Fruit fly (Drosophila melanogaster): Measurements from ENCODE around the gene CG46435.

The CG46435 gene

DNA sequence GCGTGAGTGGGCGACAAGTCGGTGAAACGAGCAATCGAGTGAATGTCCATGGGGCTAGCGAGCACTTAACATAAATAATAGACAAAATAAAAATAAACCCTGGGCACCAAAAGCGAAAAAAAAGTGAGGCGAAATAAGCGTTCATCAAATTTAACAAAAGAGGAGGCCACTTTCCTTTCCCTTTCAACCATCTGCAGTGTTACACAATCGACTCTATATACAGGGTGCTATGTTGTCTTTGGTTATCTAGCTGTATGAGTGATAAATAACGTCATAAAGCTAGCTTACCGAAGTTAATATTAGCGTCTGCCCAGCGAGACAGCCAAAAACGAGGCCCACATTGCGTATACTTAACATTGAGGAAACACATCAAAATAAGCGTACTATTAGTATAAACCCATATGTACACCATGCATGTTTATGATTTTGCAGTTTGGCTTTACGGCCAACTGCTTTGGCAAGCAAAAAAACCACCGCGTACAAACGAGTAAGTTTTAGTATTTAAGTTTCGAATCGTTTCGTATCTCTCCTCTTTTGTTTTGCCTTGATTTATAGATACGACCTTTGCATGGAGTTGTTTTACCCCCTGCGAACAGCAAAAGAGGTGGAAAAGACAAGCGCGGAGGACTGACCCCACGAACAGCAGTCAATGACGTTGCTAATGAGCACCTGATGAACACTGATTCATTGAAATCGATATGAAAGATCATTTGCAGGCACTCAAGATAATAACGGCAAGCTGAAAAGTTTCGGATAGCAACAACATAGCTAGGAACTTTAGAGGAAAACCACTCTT is 20.2 kb downstream of the CG46435 start:
- TF ChIP-seq kay (GFP tag; ENCODE audit: borderline replicate concordance) = no peak
- TF ChIP-seq CG7101 (tag; optimal IDR thresholded peaks at IDR 0.05) = no peak
- no peak for TF ChIP-seq cnc (optimal IDR thresholded peaks at IDR 0.05)
- TF ChIP-seq CG7045 (GFP tag; optimal IDR thresholded peaks at IDR 0.05) = no peak
- TF ChIP-seq Clk (GFP tag; optimal IDR thresholded peaks at IDR 0.05) = no peak
- no peak for TF ChIP-seq CG5204 (GFP tag; optimal IDR thresholded peaks at IDR 0.05)
- no peak for TF ChIP-seq CG14711 (tag; optimal IDR thresholded peaks at IDR 0.05)
- TF ChIP-seq toe (GFP tag; optimal IDR thresholded peaks at IDR 0.05) = no peak
- no peak for TF ChIP-seq CG33017 (tag; optimal IDR thresholded peaks at IDR 0.05)
- no peak for TF ChIP-seq ovo (GFP tag; optimal IDR thresholded peaks at IDR 0.05)
- TF ChIP-seq pad (GFP tag; optimal IDR thresholded peaks at IDR 0.05) = no peak
- no peak for TF ChIP-seq Hr96 (GFP tag; optimal IDR thresholded peaks at IDR 0.05)

DNA sequence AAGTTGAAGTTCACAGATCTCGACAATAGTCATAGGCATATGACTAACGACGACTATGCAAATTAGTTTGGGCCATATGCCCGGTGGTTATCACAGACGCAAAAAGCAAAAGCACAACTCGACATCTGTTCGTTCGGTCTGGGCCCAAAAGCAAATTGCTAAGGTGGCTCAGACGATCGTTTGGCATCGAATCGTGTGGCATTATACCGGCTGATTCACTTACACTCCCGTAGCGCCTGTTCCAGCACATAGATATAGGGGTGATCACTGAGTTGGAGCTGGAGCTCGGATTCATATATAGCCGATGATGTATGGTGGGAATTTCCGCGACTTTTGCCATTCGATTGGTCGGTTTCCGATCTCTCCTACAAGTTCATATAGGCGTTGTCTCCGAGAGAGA is 21.2 kb downstream of the CG46435 start:
- TF ChIP-seq cic (GFP tag; optimal IDR thresholded peaks at IDR 0.05) = no peak
- no peak for TF ChIP-seq tj (GFP tag; optimal IDR thresholded peaks at IDR 0.05)
- TF ChIP-seq pad (GFP tag; optimal IDR thresholded peaks at IDR 0.05) = no peak
- no peak for TF ChIP-seq CG12768 (GFP tag; optimal IDR thresholded peaks at IDR 0.05)
- TF ChIP-seq Clk (GFP tag; optimal IDR thresholded peaks at IDR 0.05) = no peak
- no peak for TF ChIP-seq kay (GFP tag; ENCODE audit: borderline replicate concordance)
- no peak for TF ChIP-seq CG5204 (GFP tag; optimal IDR thresholded peaks at IDR 0.05)
- TF ChIP-seq CG7101 (tag; optimal IDR thresholded peaks at IDR 0.05) = no peak
- TF ChIP-seq CG33017 (tag; optimal IDR thresholded peaks at IDR 0.05) = no peak
- no peak for TF ChIP-seq CG11617 (GFP tag; optimal IDR thresholded peaks at IDR 0.05)
- no peak for TF ChIP-seq bab1 (GFP tag; optimal IDR thresholded peaks at IDR 0.05)
- no peak for TF ChIP-seq Mnt (GFP tag; optimal IDR thresholded peaks at IDR 0.05)
- TF ChIP-seq ovo (GFP tag; optimal IDR thresholded peaks at IDR 0.05) = no peak
- TF ChIP-seq CG14711 (tag; optimal IDR thresholded peaks at IDR 0.05) = no peak
- no peak for TF ChIP-seq CG7045 (GFP tag; optimal IDR thresholded peaks at IDR 0.05)
- TF ChIP-seq CG1620 (GFP tag; optimal IDR thresholded peaks at IDR 0.05) = no peak
- no peak for TF ChIP-seq toe (GFP tag; optimal IDR thresholded peaks at IDR 0.05)
- TF ChIP-seq cnc (optimal IDR thresholded peaks at IDR 0.05) = no peak
- no peak for TF ChIP-seq Crg-1 (GFP tag; optimal IDR thresholded peaks at IDR 0.05)

DNA sequence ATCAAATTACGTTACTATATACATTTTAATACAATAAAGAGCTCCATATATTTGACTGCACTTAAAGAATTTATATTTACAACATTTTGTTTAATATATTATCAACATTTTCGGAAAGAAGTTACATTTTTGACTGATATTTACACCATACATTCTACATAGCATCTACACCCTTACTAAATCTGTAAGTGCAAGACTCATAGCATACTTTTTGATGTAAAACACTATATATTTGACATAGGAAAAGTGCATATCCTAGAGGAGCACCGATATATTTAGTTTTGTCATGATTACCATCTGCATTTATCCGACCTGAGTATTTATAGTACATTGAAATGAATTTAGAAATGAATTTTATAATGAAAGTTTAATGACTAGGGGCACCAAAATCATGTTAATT is 24.1 kb downstream of the CG46435 start:
- TF ChIP-seq toe (GFP tag; optimal IDR thresholded peaks at IDR 0.05) = no peak
- TF ChIP-seq Clk (GFP tag; optimal IDR thresholded peaks at IDR 0.05) = no peak
- no peak for TF ChIP-seq Mnt (GFP tag; optimal IDR thresholded peaks at IDR 0.05)
- no peak for TF ChIP-seq kay (GFP tag; ENCODE audit: borderline replicate concordance)

DNA sequence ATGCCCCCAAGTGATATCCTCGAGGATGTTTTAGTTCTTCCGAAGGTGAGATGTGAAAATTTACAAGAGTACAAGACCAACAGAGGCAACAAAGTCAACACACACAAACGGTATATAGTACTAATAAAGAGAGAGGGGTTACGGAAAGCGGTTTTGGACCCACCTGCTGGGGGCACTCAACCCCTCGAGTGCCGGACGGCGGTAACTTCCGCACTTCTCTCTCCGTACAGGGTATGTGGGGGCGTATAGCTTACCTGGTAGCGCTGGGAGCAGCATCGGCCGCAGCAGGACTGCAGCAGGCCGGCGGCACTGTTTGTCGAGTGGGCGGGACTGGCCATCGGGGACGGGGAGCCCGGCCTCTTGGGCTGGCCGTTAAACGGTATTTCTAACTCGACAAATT is 24.5 kb downstream of the CG46435 start:
- TF ChIP-seq Hr96 (GFP tag; optimal IDR thresholded peaks at IDR 0.05) (no peak), Clk (GFP tag; optimal IDR thresholded peaks at IDR 0.05) (no peak), Mnt (GFP tag; optimal IDR thresholded peaks at IDR 0.05) (no peak), tj (GFP tag; optimal IDR thresholded peaks at IDR 0.05) (no peak), CG5204 (GFP tag; optimal IDR thresholded peaks at IDR 0.05) (no peak)

DNA sequence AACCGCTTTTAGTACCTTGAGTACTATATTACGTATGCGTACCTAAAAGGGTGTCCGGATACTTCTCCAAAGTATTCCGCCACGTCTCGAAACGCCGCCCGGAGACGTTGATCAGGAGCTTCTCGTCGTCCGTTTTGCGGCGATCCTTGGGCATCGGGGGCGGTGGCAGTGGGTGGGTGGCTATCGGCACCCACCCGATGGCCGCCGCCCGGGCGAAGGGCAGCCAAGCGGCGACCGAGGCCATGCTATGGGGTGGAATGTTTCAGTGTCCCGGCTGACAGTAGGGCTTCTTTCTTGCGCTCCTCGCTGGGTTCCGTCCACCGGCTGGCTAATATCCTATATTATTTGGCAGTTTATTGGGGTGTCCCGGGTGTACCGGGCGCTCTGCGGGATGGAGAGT is 29.5 kb downstream of the CG46435 start:
- TF ChIP-seq CG7045 (GFP tag; optimal IDR thresholded peaks at IDR 0.05) (no peak), CG14711 (tag; optimal IDR thresholded peaks at IDR 0.05) (no peak), Hr96 (GFP tag; optimal IDR thresholded peaks at IDR 0.05) (no peak), CG12768 (GFP tag; optimal IDR thresholded peaks at IDR 0.05) (no peak), CG7101 (tag; optimal IDR thresholded peaks at IDR 0.05) (no peak), CG11617 (GFP tag; optimal IDR thresholded peaks at IDR 0.05) (no peak), Clk (GFP tag; optimal IDR thresholded peaks at IDR 0.05) (no peak), pad (GFP tag; optimal IDR thresholded peaks at IDR 0.05) (no peak), bab1 (GFP tag; optimal IDR thresholded peaks at IDR 0.05) (no peak), ovo (GFP tag; optimal IDR thresholded peaks at IDR 0.05) (no peak), tj (GFP tag; optimal IDR thresholded peaks at IDR 0.05) (no peak)

DNA sequence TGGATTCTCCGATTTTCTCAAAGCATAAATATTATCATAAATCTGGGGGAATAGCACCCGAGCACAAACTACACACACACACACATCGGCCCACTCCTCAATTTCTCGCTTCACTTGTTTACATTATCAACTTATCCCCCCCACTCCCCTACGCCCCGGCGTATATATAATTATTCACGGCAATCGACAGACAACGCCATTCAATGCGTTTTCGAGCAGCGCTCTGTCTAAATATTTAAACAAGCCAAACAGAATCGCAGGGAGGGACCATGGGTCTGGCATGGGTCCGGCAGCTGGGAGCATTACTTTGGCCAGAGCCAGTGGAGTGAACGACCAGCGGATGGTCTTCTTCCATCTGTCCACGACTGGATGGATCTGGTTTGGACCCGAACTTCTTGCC is 30.7 kb downstream of the CG46435 start:
- TF ChIP-seq Clk (GFP tag; optimal IDR thresholded peaks at IDR 0.05) (no peak), CG7101 (tag; optimal IDR thresholded peaks at IDR 0.05) (peak; percentile 35), Hr96 (GFP tag; optimal IDR thresholded peaks at IDR 0.05) (no peak)

DNA sequence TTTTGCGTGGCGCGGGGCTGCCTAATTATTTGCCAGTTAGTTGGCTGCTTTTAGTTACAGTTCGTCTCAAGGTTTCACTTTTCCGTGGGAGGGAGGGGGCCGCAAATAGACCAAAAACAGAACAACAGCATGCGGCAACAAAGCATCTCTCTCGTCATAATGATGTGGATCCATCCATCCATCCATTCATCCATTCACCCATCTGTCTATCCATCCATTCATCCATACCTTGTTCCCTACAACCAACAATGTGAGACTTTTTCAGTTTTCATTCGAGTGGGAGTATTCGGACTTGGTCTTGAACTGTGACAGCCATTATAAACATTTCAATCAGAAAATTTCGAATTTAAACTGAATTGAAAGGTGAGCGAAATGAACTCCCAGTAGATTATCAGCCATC is 34.4 kb downstream of the CG46435 start:
- TF ChIP-seq kay (GFP tag; ENCODE audit: borderline replicate concordance) (no peak), CG5204 (GFP tag; optimal IDR thresholded peaks at IDR 0.05) (no peak), ovo (GFP tag; optimal IDR thresholded peaks at IDR 0.05) (no peak), CG11617 (GFP tag; optimal IDR thresholded peaks at IDR 0.05) (no peak), cic (GFP tag; optimal IDR thresholded peaks at IDR 0.05) (no peak), Hr96 (GFP tag; optimal IDR thresholded peaks at IDR 0.05) (no peak), CG1620 (GFP tag; optimal IDR thresholded peaks at IDR 0.05) (no peak), Mnt (GFP tag; optimal IDR thresholded peaks at IDR 0.05) (no peak)
